Fruit fly (Drosophila melanogaster): ENCODE results near the gene CG9970.

- no peak for TF ChIP-seq psq (optimal IDR thresholded peaks at IDR 0.05)
- TF ChIP-seq insv (optimal IDR thresholded peaks at IDR 0.05) = no peak
- no peak for TF ChIP-seq h (optimal IDR thresholded peaks at IDR 0.05)
- no peak for TF ChIP-seq Myc (optimal IDR thresholded peaks at IDR 0.05)
- no peak for TF ChIP-seq ttk (optimal IDR thresholded peaks at IDR 0.05)
- no peak for TF ChIP-seq Sin3A (optimal IDR thresholded peaks at IDR 0.05)
Observed at dm6 chr3L:2951518-2951917, 35.1 kb upstream of the CG9970 start, which contains the start of gene CG32846.
